Fruit fly (Drosophila melanogaster) whole organism, prepupa: ENCODE results near the gene CG5707.

ENCODE experiments used
- Blimp-1 ChIP-seq: fragments of 200-800 bp; sonication (Bioruptor generic); optimal IDR thresholded peaks from 3 replicates; lab custom pipeline; 2017; ENCODE audit warnings: missing biosample characterization, missing genetic modification characterization, mild to moderate bottlenecking, moderate library complexity, missing genetic modification reagents
- CG10631 ChIP-seq: fragments of 200-800 bp; sonication (Bioruptor generic); optimal IDR thresholded peaks from 2 replicates; lab custom pipeline; 2016; ENCODE audit warnings: missing biosample characterization, missing genetic modification characterization
- CG11294 ChIP-seq: fragments of 200-800 bp; sonication (Bioruptor generic); IDR thresholded peaks from 2 replicates; pipeline ENCODE4 v1.3.6; 2022; ENCODE audit warnings: missing biosample characterization, missing genetic modification characterization
- CG11762 ChIP-seq: fragments of 200-800 bp; sonication (Bioruptor generic); optimal IDR thresholded peaks from 3 replicates; lab custom pipeline; 2016; ENCODE audit warnings: missing biosample characterization, missing genetic modification characterization; ENCODE audit not compliant: insufficient read depth
- CG11902 ChIP-seq: fragments of 200-800 bp; sonication (Bioruptor generic); optimal IDR thresholded peaks from 3 replicates; lab custom pipeline; 2016; ENCODE audit warnings: missing biosample characterization, missing genetic modification characterization
- CG1621 ChIP-seq: fragments of 200-800 bp; sonication (Bioruptor generic); optimal IDR thresholded peaks from 3 replicates; lab custom pipeline; 2018; ENCODE audit warnings: missing biosample characterization, mild to moderate bottlenecking, missing genetic modification characterization
- CG3032 ChIP-seq: fragments of 200-800 bp; optimal IDR thresholded peaks from 2 replicates; lab custom pipeline; 2019; ENCODE audit warnings: missing biosample characterization, mild to moderate bottlenecking, missing genetic modification characterization, moderate library complexity
- CG31627 ChIP-seq: fragments of 200-800 bp; sonication (Bioruptor generic); optimal IDR thresholded peaks from 3 replicates; lab custom pipeline; 2016; ENCODE audit warnings: missing biosample characterization, missing genetic modification characterization
- CG32006 ChIP-seq: fragments of 200-800 bp; sonication (Bioruptor generic); optimal IDR thresholded peaks from 3 replicates; lab custom pipeline; 2017; ENCODE audit warnings: missing biosample characterization, mild to moderate bottlenecking, missing genetic modification characterization
- CG34406 ChIP-seq: fragments of 200-800 bp; sonication (Bioruptor generic); optimal IDR thresholded peaks from 3 replicates; lab custom pipeline; 2016; ENCODE audit warnings: missing biosample characterization, missing genetic modification characterization
- CG3919 ChIP-seq: fragments of 200-800 bp; sonication (Bioruptor generic); optimal IDR thresholded peaks from 3 replicates; lab custom pipeline; 2016; ENCODE audit warnings: missing biosample characterization, missing genetic modification characterization
- CG4318 ChIP-seq: fragments of 200-800 bp; sonication (Bioruptor generic); optimal IDR thresholded peaks from 3 replicates; lab custom pipeline; 2017; ENCODE audit warnings: missing biosample characterization, mild to moderate bottlenecking, missing genetic modification characterization
- CG6163 ChIP-seq: fragments of 200-800 bp; sonication (Bioruptor generic); IDR thresholded peaks from 3 replicates; pipeline ENCODE4 v1.3.6; 2022; ENCODE audit warnings: missing biosample characterization, missing genetic modification characterization
- CG6276 ChIP-seq: fragments of 200-800 bp; sonication (Bioruptor generic); optimal IDR thresholded peaks from 2 replicates; lab custom pipeline; 2017; ENCODE audit warnings: missing biosample characterization, mild to moderate bottlenecking, missing genetic modification characterization
- CG6792 ChIP-seq: fragments of 200-800 bp; sonication (Bioruptor generic); optimal IDR thresholded peaks from 3 replicates; lab custom pipeline; 2016; ENCODE audit warnings: missing biosample characterization, missing genetic modification characterization
- CG6808 ChIP-seq: fragments of 200-800 bp; sonication (Bioruptor generic); optimal IDR thresholded peaks from 3 replicates; lab custom pipeline; 2017; ENCODE audit warnings: missing biosample characterization, missing genetic modification characterization, mild to moderate bottlenecking, moderate library complexity, missing genetic modification reagents
- CG7368 ChIP-seq: fragments of 200-800 bp; sonication (Bioruptor generic); optimal IDR thresholded peaks from 3 replicates; lab custom pipeline; 2016; ENCODE audit warnings: missing biosample characterization, missing genetic modification characterization
- CG8119 ChIP-seq: fragments of 200-800 bp; sonication (Bioruptor generic); IDR thresholded peaks from 3 replicates; pipeline ENCODE4 v1.3.6; 2022; ENCODE audit warnings: missing biosample characterization, missing genetic modification characterization
- CG8319 ChIP-seq: fragments of 200-800 bp; sonication (Bioruptor generic); optimal IDR thresholded peaks from 3 replicates; lab custom pipeline; 2016; ENCODE audit warnings: missing biosample characterization, missing genetic modification characterization
- CG8632 ChIP-seq: fragments of 200-800 bp; sonication (Bioruptor generic); optimal IDR thresholded peaks from 3 replicates; lab custom pipeline; 2016; ENCODE audit warnings: missing biosample characterization, missing genetic modification characterization
- CG9139 ChIP-seq: fragments of 200-800 bp; sonication (Bioruptor generic); optimal IDR thresholded peaks from 3 replicates; lab custom pipeline; 2017; ENCODE audit warnings: missing biosample characterization, mild to moderate bottlenecking, missing genetic modification characterization
- Eip75B ChIP-seq: fragments of 200-800 bp; sonication (Bioruptor generic); optimal IDR thresholded peaks from 3 replicates; lab custom pipeline; 2016; ENCODE audit warnings: missing biosample characterization, missing genetic modification characterization
- Eip93F ChIP-seq: fragments of 200-800 bp; sonication (Bioruptor generic); optimal IDR thresholded peaks from 2 replicates; lab custom pipeline; 2016; ENCODE audit warnings: missing biosample characterization, mild to moderate bottlenecking, missing genetic modification characterization
- Ets21C ChIP-seq: fragments of 200-800 bp; sonication (Bioruptor generic); optimal IDR thresholded peaks from 3 replicates; lab custom pipeline; 2016; ENCODE audit warnings: missing biosample characterization, missing genetic modification characterization
- Ets96B ChIP-seq: fragments of 200-800 bp; optimal IDR thresholded peaks from 2 replicates; lab custom pipeline; 2019; ENCODE audit warnings: missing biosample characterization, mild to moderate bottlenecking, missing genetic modification characterization, moderate library complexity
- Gug ChIP-seq: fragments of 200-800 bp; sonication (Bioruptor generic); IDR thresholded peaks from 2 replicates; pipeline ENCODE4 v1.3.6; 2022; ENCODE audit warnings: missing biosample characterization, missing genetic modification characterization
- Hr38 ChIP-seq: sonication (Bioruptor generic); optimal IDR thresholded peaks from 2 replicates; lab custom pipeline; 2016; ENCODE audit warnings: missing biosample characterization, missing genetic modification characterization
- Hr39 ChIP-seq: fragments of 200-800 bp; sonication (Bioruptor generic); optimal IDR thresholded peaks from 2 replicates; lab custom pipeline; 2016; ENCODE audit warnings: missing biosample characterization, missing genetic modification characterization
- Met ChIP-seq: fragments of 200-800 bp; sonication (Bioruptor generic); optimal IDR thresholded peaks from 3 replicates; lab custom pipeline; 2016; ENCODE audit warnings: missing biosample characterization, missing genetic modification characterization
- OdsH ChIP-seq: fragments of 200-800 bp; sonication (Bioruptor generic); optimal IDR thresholded peaks from 3 replicates; lab custom pipeline; 2016; ENCODE audit warnings: missing biosample characterization, missing genetic modification characterization
- Smox ChIP-seq: fragments of 200-800 bp; sonication (Bioruptor generic); optimal IDR thresholded peaks from 3 replicates; lab custom pipeline; 2016; ENCODE audit warnings: missing biosample characterization, missing genetic modification characterization
- Sox102F ChIP-seq: fragments of 200-800 bp; sonication (Bioruptor generic); optimal IDR thresholded peaks from 2 replicates; lab custom pipeline; 2016; ENCODE audit warnings: missing biosample characterization, mild to moderate bottlenecking, missing genetic modification characterization
- Sox14 ChIP-seq: fragments of 200-800 bp; sonication (Bioruptor generic); optimal IDR thresholded peaks from 3 replicates; lab custom pipeline; 2016; ENCODE audit warnings: missing biosample characterization, missing genetic modification characterization
- Sox15 ChIP-seq: fragments of 200-800 bp; sonication (Bioruptor generic); optimal IDR thresholded peaks from 3 replicates; lab custom pipeline; 2016; ENCODE audit warnings: missing biosample characterization, missing genetic modification characterization
- cyc ChIP-seq: fragments of 200-800 bp; sonication (Bioruptor generic); optimal IDR thresholded peaks from 3 replicates; lab custom pipeline; 2016; ENCODE audit warnings: missing biosample characterization, missing genetic modification characterization
- dac ChIP-seq: fragments of 200-800 bp; sonication (Bioruptor generic); optimal IDR thresholded peaks from 2 replicates; lab custom pipeline; 2017; ENCODE audit warnings: missing biosample characterization, mild to moderate bottlenecking, missing genetic modification characterization
- dsx ChIP-seq: fragments of 200-800 bp; optimal IDR thresholded peaks from 3 replicates; lab custom pipeline; 2019; ENCODE audit warnings: missing biosample characterization, mild to moderate bottlenecking, missing genetic modification characterization, moderate library complexity; ENCODE audit not compliant: poor library complexity, severe bottlenecking
- eg ChIP-seq: fragments of 200-800 bp; sonication (Bioruptor generic); IDR thresholded peaks from 3 replicates; pipeline ENCODE4 v1.3.6; 2022; ENCODE audit warnings: missing biosample characterization, missing genetic modification characterization
- fkh ChIP-seq: fragments of 200-800 bp; sonication (Bioruptor generic); optimal IDR thresholded peaks from 3 replicates; lab custom pipeline; 2017; ENCODE audit warnings: missing biosample characterization, mild to moderate bottlenecking, missing genetic modification characterization, moderate library complexity
- lz ChIP-seq: fragments of 200-800 bp; sonication (Bioruptor generic); optimal IDR thresholded peaks from 3 replicates; lab custom pipeline; 2016; ENCODE audit warnings: missing biosample characterization, missing genetic modification characterization
- net ChIP-seq: fragments of 200-800 bp; sonication (Bioruptor generic); optimal IDR thresholded peaks from 3 replicates; lab custom pipeline; 2016; ENCODE audit warnings: missing biosample characterization, missing genetic modification characterization
- pdm3 ChIP-seq: fragments of 200-800 bp; sonication (Bioruptor generic); optimal IDR thresholded peaks from 3 replicates; lab custom pipeline; 2016; ENCODE audit warnings: missing biosample characterization, missing genetic modification characterization
- salr ChIP-seq, 2 experiments: fragments of 200-800 bp; sonication (Bioruptor generic); optimal IDR thresholded peaks; 3 replicates each; lab custom pipeline; 2016 to 2018; ENCODE audit warnings: missing biosample characterization in 2 of 2, missing genetic modification characterization in 2 of 2, mild to moderate bottlenecking in 1 of 2
- spab ChIP-seq: fragments of 200-800 bp; sonication (Bioruptor generic); optimal IDR thresholded peaks from 2 replicates; lab custom pipeline; 2017; ENCODE audit warnings: missing biosample characterization, mild to moderate bottlenecking, missing genetic modification characterization, missing genetic modification reagents
- svp ChIP-seq: fragments of 200-800 bp; sonication (Bioruptor generic); peaks from one replicate; lab custom pipeline; 2016; ENCODE audit warnings: missing biosample characterization, missing genetic modification characterization
- topi ChIP-seq: fragments of 200-800 bp; sonication (Bioruptor generic); optimal IDR thresholded peaks from 3 replicates; lab custom pipeline; 2016; ENCODE audit warnings: missing biosample characterization, missing genetic modification characterization
- vri ChIP-seq: fragments of 200-800 bp; sonication (Bioruptor generic); optimal IDR thresholded peaks from 3 replicates; lab custom pipeline; 2016; ENCODE audit warnings: missing biosample characterization, mild to moderate bottlenecking, missing genetic modification characterization

CG5707 gene

dm6 chr3L:2162623-2163022 is 29.4 kb downstream of the CG5707 start (continued):
- TF ChIP-seq cyc (GFP tag; lab: Kevin White, UChicago) (no peak), salr (GFP tag; optimal IDR thresholded peaks at IDR 0.05; lab: Kevin White, UChicago) (no peak), CG31627 (GFP tag; lab: Kevin White, UChicago) (no peak), Eip75B (GFP tag; lab: Kevin White, UChicago) (no peak), CG11902 (GFP tag; lab: Kevin White, UChicago) (no peak), Hr39 (GFP tag; lab: Kevin White, UChicago) (no peak), lz (no peak), vri (GFP tag; lab: Kevin White, UChicago) (no peak), svp (no peak), fkh (no peak), pdm3 (no peak), CG8119 (GFP tag; lab: Robert Waterston, UW) (peak; percentile 73), CG9139 (GFP tag; lab: Kevin White, UChicago) (no peak), CG11294 (GFP tag; lab: Robert Waterston, UW) (no peak), topi (GFP tag; lab: Kevin White, UChicago) (no peak), CG6808 (GFP tag; lab: Kevin White, UChicago) (peak; percentile 26), CG6792 (GFP tag; lab: Kevin White, UChicago) (no peak), net (GFP tag; lab: Kevin White, UChicago) (no peak), CG11762 (GFP tag; lab: Kevin White, UChicago) (no peak), CG34406 (no peak), Met (GFP tag; lab: Kevin White, UChicago) (no peak), Ets96B (tag; lab: Kevin White, UChicago) (peak; percentile 14), Ets21C (GFP tag; lab: Kevin White, UChicago) (no peak)

- peak; percentile 73 for TF ChIP-seq net (GFP tag; lab: Kevin White, UChicago)
- peak; percentile 96 for TF ChIP-seq CG8119 (GFP tag; lab: Robert Waterston, UW)
- TF ChIP-seq lz = peak; percentile 77
- TF ChIP-seq eg = peak; percentile 97
- TF ChIP-seq CG9139 (GFP tag; lab: Kevin White, UChicago) = peak; percentile 44
- peak; percentile 34 for TF ChIP-seq Hr38 (GFP tag; lab: Kevin White, UChicago)
- TF ChIP-seq CG8632 (GFP tag; lab: Kevin White, UChicago) = peak; percentile 39
- TF ChIP-seq CG32006 = peak; percentile 89
- TF ChIP-seq cyc (GFP tag; lab: Kevin White, UChicago) = peak; percentile 92
- peak; percentile 97 for TF ChIP-seq CG6163 (GFP tag; lab: Robert Waterston, UW)
- peak; percentile 69 for TF ChIP-seq spab
- TF ChIP-seq fkh = no peak
- TF ChIP-seq CG4318 (GFP tag; lab: Kevin White, UChicago) = peak; percentile 81
- TF ChIP-seq CG11762 (GFP tag; lab: Kevin White, UChicago) = peak; percentile 83
- TF ChIP-seq CG1621 (tag; lab: Kevin White, UChicago) = peak; percentile 22
- peak; percentile 91 for TF ChIP-seq Gug (GFP tag; lab: Robert Waterston, UW)
- TF ChIP-seq Ets21C (GFP tag; lab: Kevin White, UChicago) = peak; percentile 69
- peak; percentile 63 for TF ChIP-seq Blimp-1
- peak; percentile 74 for TF ChIP-seq Smox
- peak; percentile 87 for TF ChIP-seq topi (GFP tag; lab: Kevin White, UChicago)
- TF ChIP-seq Sox14 (GFP tag; lab: Kevin White, UChicago) = peak; percentile 81
- TF ChIP-seq Hr39 (GFP tag; lab: Kevin White, UChicago) = peak; percentile 81
- peak; percentile 84 for TF ChIP-seq OdsH (GFP tag; lab: Kevin White, UChicago)
- peak; percentile 94 for TF ChIP-seq CG6276 (GFP tag; lab: Kevin White, UChicago)
- TF ChIP-seq CG3032 (tag; lab: Kevin White, UChicago) = peak; percentile 78
- TF ChIP-seq CG11902 (GFP tag; lab: Kevin White, UChicago) = peak; percentile 79
- peak; percentile 73 for TF ChIP-seq Sox102F (GFP tag; lab: Kevin White, UChicago)
- TF ChIP-seq vri (GFP tag; lab: Kevin White, UChicago) = peak; percentile 54
- peak; percentile 71 for TF ChIP-seq Eip75B (GFP tag; lab: Kevin White, UChicago)
- TF ChIP-seq CG7368 (GFP tag; lab: Kevin White, UChicago) = peak; percentile 86
- peak; percentile 60 for TF ChIP-seq CG6792 (GFP tag; lab: Kevin White, UChicago)
- TF ChIP-seq dac (GFP tag; lab: Kevin White, UChicago) = peak; percentile 78
- peak; percentile 95 for TF ChIP-seq CG3919 (GFP tag; lab: Kevin White, UChicago)
- TF ChIP-seq Eip93F (GFP tag; lab: Kevin White, UChicago) = peak; percentile 18
- TF ChIP-seq Ets96B (tag; lab: Kevin White, UChicago) = peak; percentile 77
- peak; percentile 72 for TF ChIP-seq CG6808 (GFP tag; lab: Kevin White, UChicago)
- peak; percentile 1 to 81 for TF ChIP-seq salr (GFP tag; optimal IDR thresholded peaks at IDR 0.05; lab: Kevin White, UChicago)
- TF ChIP-seq pdm3 = peak; percentile 86
- peak; percentile 78 for TF ChIP-seq CG10631 (GFP tag; lab: Kevin White, UChicago)
- TF ChIP-seq dsx (GFP tag; lab: Kevin White, UChicago) = peak; percentile 47
- TF ChIP-seq CG8319 (GFP tag; lab: Kevin White, UChicago) = peak; percentile 54
- peak; percentile 51 for TF ChIP-seq Sox15
Observed at dm6 chr3L:2162019-2162418, 30.0 kb downstream of the CG5707 start.
